Worm (Caenorhabditis elegans) whole organism, late embryonic: ENCODE measurements around the gene srd-58.

Experiments used
- C38D4.7 ChIP-seq: fragments of 200-800 bp; sonication (Bioruptor generic); optimal IDR thresholded peaks from 2 replicates; lab custom pipeline; 2018; ENCODE audit warnings: mild to moderate bottlenecking, missing genetic modification characterization, moderate library complexity, missing compliant biosample characterization
- T23F11.4 ChIP-seq: fragments of 200-800 bp; sonication (Bioruptor generic); optimal IDR thresholded peaks from 2 replicates; lab custom pipeline; 2018; ENCODE audit warnings: mild to moderate bottlenecking, missing genetic modification characterization, missing compliant biosample characterization
- Y22D7AL.16 ChIP-seq: sonication (generic microtip); optimal IDR thresholded peaks from 2 replicates; lab custom pipeline; 2016; ENCODE audit warnings: missing genetic modification characterization, missing compliant biosample characterization
- ahr-1 ChIP-seq: sonication (generic microtip); optimal IDR thresholded peaks from 2 replicates; lab custom pipeline; 2016; ENCODE audit warnings: missing genetic modification characterization, missing compliant biosample characterization
- ama-1 ChIP-seq: fragments of 150-350 bp; optimal IDR thresholded peaks from 2 replicates; lab custom pipeline; 2014
- ceh-14 ChIP-seq: sonication (generic microtip); optimal IDR thresholded peaks from 2 replicates; lab custom pipeline; 2016; ENCODE audit warnings: missing genotype, missing genetic modification characterization, missing compliant biosample characterization
- ceh-19 ChIP-seq: fragments of 200-800 bp; sonication (Bioruptor generic); optimal IDR thresholded peaks from 2 replicates; lab custom pipeline; 2018; ENCODE audit warnings: mild to moderate bottlenecking, missing genetic modification characterization, missing compliant biosample characterization
- ceh-2 ChIP-seq: sonication (generic microtip); optimal IDR thresholded peaks from 2 replicates; lab custom pipeline; 2016; ENCODE audit warnings: missing genotype, missing genetic modification characterization, missing compliant biosample characterization
- ceh-31 ChIP-seq: sonication (generic microtip); optimal IDR thresholded peaks from 2 replicates; lab custom pipeline; 2016; ENCODE audit warnings: missing genetic modification characterization, missing compliant biosample characterization
- ceh-45 ChIP-seq: fragments of 200-800 bp; sonication (Bioruptor generic); IDR thresholded peaks from 2 replicates; pipeline ENCODE4 v1.3.6; 2022; ENCODE audit warnings: missing genetic modification reagents, missing genetic modification characterization, missing compliant biosample characterization
- ceh-9 ChIP-seq: sonication (generic microtip); optimal IDR thresholded peaks from 2 replicates; lab custom pipeline; 2016; ENCODE audit warnings: mild to moderate bottlenecking, missing genetic modification characterization, inconsistent platforms, missing compliant biosample characterization
- dmd-4 ChIP-seq: sonication (generic microtip); optimal IDR thresholded peaks from 2 replicates; lab custom pipeline; 2016; ENCODE audit warnings: borderline replicate concordance, missing genetic modification characterization, missing compliant biosample characterization
- elt-2 ChIP-seq: sonication (generic microtip); optimal IDR thresholded peaks from 2 replicates; lab custom pipeline; 2016; ENCODE audit warnings: missing genetic modification reagents, missing genetic modification characterization, missing compliant biosample characterization
- elt-4 ChIP-seq: sonication (generic microtip); optimal IDR thresholded peaks from 2 replicates; lab custom pipeline; 2016; ENCODE audit warnings: missing genetic modification characterization, missing compliant biosample characterization
- eyg-1 ChIP-seq: sonication (generic microtip); optimal IDR thresholded peaks from 2 replicates; lab custom pipeline; 2016; ENCODE audit warnings: missing genotype, missing genetic modification characterization, missing compliant biosample characterization
- fax-1 ChIP-seq: sonication (generic microtip); optimal IDR thresholded peaks from 2 replicates; lab custom pipeline; 2016; ENCODE audit warnings: missing genotype, missing genetic modification characterization, missing compliant biosample characterization
- fkh-10 ChIP-seq: fragments of 150-350 bp; optimal IDR thresholded peaks from 2 replicates; lab custom pipeline; 2014; ENCODE audit warnings: missing biosample characterization, missing genetic modification reagents, missing genetic modification characterization
- gmeb-2 ChIP-seq: sonication (generic microtip); optimal IDR thresholded peaks from 2 replicates; lab custom pipeline; 2016; ENCODE audit warnings: missing genetic modification characterization, inconsistent platforms, missing compliant biosample characterization
- hlh-15 ChIP-seq: sonication (generic microtip); optimal IDR thresholded peaks from 2 replicates; lab custom pipeline; 2016; ENCODE audit warnings: missing genetic modification characterization, missing compliant biosample characterization
- hlh-8 ChIP-seq: sonication (generic microtip); optimal IDR thresholded peaks from 2 replicates; lab custom pipeline; 2016; ENCODE audit warnings: missing genotype, missing genetic modification characterization, missing compliant biosample characterization
- lin-11 ChIP-seq: fragments of 200-800 bp; sonication (Bioruptor generic); optimal IDR thresholded peaks from 2 replicates; lab custom pipeline; 2018; ENCODE audit warnings: mild to moderate bottlenecking, missing genetic modification characterization, missing compliant biosample characterization
- madf-2 ChIP-seq: sonication (generic microtip); optimal IDR thresholded peaks from 2 replicates; lab custom pipeline; 2017; ENCODE audit warnings: missing genetic modification characterization, missing compliant biosample characterization
- mec-3 ChIP-seq: sonication (generic microtip); optimal IDR thresholded peaks from 2 replicates; lab custom pipeline; 2016; ENCODE audit warnings: borderline replicate concordance, missing genetic modification characterization, missing compliant biosample characterization
- pat-9 ChIP-seq: fragments of 200-800 bp; sonication (Bioruptor generic); optimal IDR thresholded peaks from 2 replicates; lab custom pipeline; 2018; ENCODE audit warnings: mild to moderate bottlenecking, missing genetic modification characterization, moderate library complexity, missing compliant biosample characterization
- pha-4 ChIP-seq: fragments of 150-350 bp; optimal IDR thresholded peaks from 2 replicates; lab custom pipeline; 2018; ENCODE audit warnings: missing biosample characterization, missing genetic modification reagents, missing genetic modification characterization
- pqm-1 ChIP-seq: sonication (generic microtip); optimal IDR thresholded peaks from 2 replicates; lab custom pipeline; 2016; ENCODE audit warnings: missing genetic modification characterization, missing compliant biosample characterization
- ref-2 ChIP-seq: sonication (generic microtip); optimal IDR thresholded peaks from 2 replicates; lab custom pipeline; 2016; ENCODE audit warnings: missing genetic modification characterization, missing compliant biosample characterization
- rnt-1 ChIP-seq: sonication (generic microtip); optimal IDR thresholded peaks from 2 replicates; lab custom pipeline; 2016; ENCODE audit warnings: missing genetic modification characterization, missing compliant biosample characterization
- sox-2 ChIP-seq: fragments of 200-800 bp; sonication (Bioruptor generic); IDR thresholded peaks from 2 replicates; pipeline ENCODE4 v1.3.6; 2022; ENCODE audit warnings: missing genetic modification reagents, missing genetic modification characterization, missing compliant biosample characterization
- sox-4 ChIP-seq: sonication (generic microtip); optimal IDR thresholded peaks from 2 replicates; lab custom pipeline; 2017; ENCODE audit warnings: mild to moderate bottlenecking, missing genetic modification characterization, inconsistent platforms, missing compliant biosample characterization
- syd-9 ChIP-seq: sonication (generic microtip); optimal IDR thresholded peaks from 2 replicates; lab custom pipeline; 2016; ENCODE audit warnings: mild to moderate bottlenecking, missing genetic modification characterization, moderate library complexity, missing compliant biosample characterization
- unc-3 ChIP-seq, 2 experiments: fragments of 200-800 bp in 1 of 2; sonication (Bioruptor generic) in 1 of 2; sonication (generic microtip) in 1 of 2; conservative IDR thresholded peaks in 1 of 2; optimal IDR thresholded peaks in 1 of 2; 2 replicates each; pipeline versions ENCODE4 v1.3.6 to Lab custom; 2016 to 2022; ENCODE audit warnings: missing compliant biosample characterization in 2 of 2, missing genetic modification characterization in 2 of 2, missing genetic modification reagents in 1 of 2
- unc-42 ChIP-seq: sonication (generic microtip); optimal IDR thresholded peaks from 2 replicates; lab custom pipeline; 2016; ENCODE audit warnings: missing genotype, missing genetic modification characterization, missing compliant biosample characterization
- unc-55 ChIP-seq: sonication (generic microtip); optimal IDR thresholded peaks from 2 replicates; lab custom pipeline; 2017; ENCODE audit warnings: missing biosample characterization, missing genetic modification reagents, missing genetic modification characterization
- unc-86 ChIP-seq: sonication (generic microtip); optimal IDR thresholded peaks from 2 replicates; lab custom pipeline; 2016; ENCODE audit warnings: missing genetic modification characterization, missing compliant biosample characterization
- zip-5 ChIP-seq: sonication (generic microtip); optimal IDR thresholded peaks from 2 replicates; lab custom pipeline; 2016; ENCODE audit warnings: missing genetic modification characterization, missing compliant biosample characterization

Gene srd-58

ce11 chrII:7211280-7211679 is 6.4 kb upstream of the srd-58 start, which contains the start of gene E04F6.8:
Gene E04F6.8 (minus strand): TSS chrII:7211380.
- TF ChIP-seq sox-2 (no peak), ceh-9 (tag; lab: Kevin White, UChicago) (no peak), mec-3 (tag; lab: Kevin White, UChicago) (no peak), sox-4 (tag; lab: Kevin White, UChicago) (no peak), C38D4.7 (no peak), unc-86 (tag; lab: Kevin White, UChicago) (no peak), pat-9 (tag; lab: Kevin White, UChicago) (no peak), eyg-1 (no peak)

- TF ChIP-seq ceh-14 (no peak), sox-4 (tag; lab: Kevin White, UChicago) (no peak), ref-2 (tag; lab: Kevin White, UChicago) (no peak)
Observed at ce11 chrII:7210187-7210586, 5.3 kb upstream of the srd-58 start, which contains the start of gene E04F6.15. Gene E04F6.15 (minus strand): TSS chrII:7210287.

- TF ChIP-seq rnt-1 (tag; lab: Kevin White, UChicago) (no peak), gmeb-2 (tag; lab: Kevin White, UChicago) (no peak), ahr-1 (no peak), fkh-10 (GFP tag; lab: Kevin White, UChicago) (no peak), pqm-1 (no peak), madf-2 (tag; lab: Kevin White, UChicago) (no peak), unc-55 (GFP tag; lab: Kevin White, UChicago) (no peak)
Observed at ce11 chrII:7208184-7208583, 3.3 kb upstream of the srd-58 start, which contains the start of gene dhs-7. Gene dhs-7 (minus strand): TSS chrII:7208460.

- TF ChIP-seq ama-1 (lab: Kevin White, UChicago): no peak
- TF ChIP-seq fax-1: no peak
- TF ChIP-seq ceh-9 (tag; lab: Kevin White, UChicago): no peak
- no peak for TF ChIP-seq pha-4 (tag; lab: Kevin White, UChicago)
- no peak for TF ChIP-seq fkh-10 (GFP tag; lab: Kevin White, UChicago)
Observed at ce11 chrII:7207649-7208048, 2.8 kb upstream of the srd-58 start.

- TF ChIP-seq gmeb-2 (tag; lab: Kevin White, UChicago) (no peak), hlh-15 (tag; lab: Kevin White, UChicago) (no peak), elt-4 (tag; lab: Kevin White, UChicago) (no peak), elt-2 (tag; lab: Kevin White, UChicago) (no peak), Y22D7AL.16 (tag; lab: Kevin White, UChicago) (no peak), ahr-1 (no peak), lin-11 (tag; lab: Kevin White, UChicago) (no peak), madf-2 (tag; lab: Kevin White, UChicago) (no peak), ceh-2 (tag; lab: Kevin White, UChicago) (no peak), unc-3 (GFP tag; conservative IDR thresholded peaks at IDR 0.05; lab: Robert Waterston, UW) (no peak), unc-3 (tag; optimal IDR thresholded peaks at IDR 0.05; lab: Kevin White, UChicago) (no peak), syd-9 (tag; lab: Kevin White, UChicago) (no peak), ceh-19 (GFP tag; lab: Kevin White, UChicago) (no peak), unc-55 (GFP tag; lab: Kevin White, UChicago) (no peak), unc-42 (tag; lab: Kevin White, UChicago) (no peak), T23F11.4 (no peak), zip-5 (tag; lab: Kevin White, UChicago) (no peak), hlh-8 (tag; lab: Kevin White, UChicago) (no peak), dmd-4 (no peak), ceh-31 (no peak), ceh-45 (GFP tag; lab: Robert Waterston, UW) (no peak)
Observed at ce11 chrII:7205388-7205787, 537 bp upstream of the srd-58 start, which contains the start of gene srd-59. Gene srd-59 (plus strand): TSS chrII:7205688.
